Fruit fly (Drosophila melanogaster) whole organism, adult: ENCODE measurements around the gene CG3515.
A peak's percentile ranks its signal among the peaks of the same experiment; 100 is the strongest.

Experiments used
- CG11617 ChIP-seq: fragments of 200-800 bp; sonication (Bioruptor generic); optimal IDR thresholded peaks from 2 replicates; lab custom pipeline; 2017; ENCODE audit warnings: mild to moderate bottlenecking, missing biosample characterization, missing genetic modification reagents, missing genetic modification characterization
- CG12768 ChIP-seq: fragments of 200-800 bp; sonication (Bioruptor generic); optimal IDR thresholded peaks from 2 replicates; lab custom pipeline; 2017; ENCODE audit warnings: missing biosample characterization, missing genetic modification characterization, mild to moderate bottlenecking, moderate library complexity, missing genetic modification reagents
- CG14711 ChIP-seq: fragments of 200-800 bp; sonication (Bioruptor generic); optimal IDR thresholded peaks from 2 replicates; lab custom pipeline; 2018; ENCODE audit warnings: missing biosample characterization, mild to moderate bottlenecking, missing genetic modification characterization, moderate library complexity
- CG1620 ChIP-seq: fragments of 200-800 bp; sonication (Bioruptor generic); optimal IDR thresholded peaks from 2 replicates; lab custom pipeline; 2016; ENCODE audit warnings: missing biosample characterization, missing genetic modification characterization
- CG33017 ChIP-seq: fragments of 200-800 bp; sonication (Bioruptor generic); optimal IDR thresholded peaks from 2 replicates; lab custom pipeline; 2018; ENCODE audit warnings: missing biosample characterization, mild to moderate bottlenecking, missing genetic modification characterization, moderate library complexity
- CG5204 ChIP-seq: fragments of 200-800 bp; sonication (Bioruptor generic); optimal IDR thresholded peaks from 2 replicates; lab custom pipeline; 2016; ENCODE audit warnings: missing biosample characterization, missing genetic modification characterization
- CG7045 ChIP-seq: fragments of 200-800 bp; sonication (Bioruptor generic); optimal IDR thresholded peaks from 2 replicates; lab custom pipeline; 2017; ENCODE audit warnings: missing biosample characterization, mild to moderate bottlenecking, missing genetic modification characterization
- CG7101 ChIP-seq: fragments of 200-800 bp; sonication (Bioruptor generic); optimal IDR thresholded peaks from 2 replicates; lab custom pipeline; 2018; ENCODE audit warnings: missing biosample characterization, mild to moderate bottlenecking, missing genetic modification characterization, moderate library complexity
- Clk ChIP-seq: fragments of 200-800 bp; sonication (Bioruptor generic); optimal IDR thresholded peaks from 2 replicates; lab custom pipeline; 2017; ENCODE audit warnings: missing biosample characterization, missing genetic modification characterization
- Crg-1 ChIP-seq: fragments of 200-800 bp; sonication (Bioruptor generic); optimal IDR thresholded peaks from 2 replicates; lab custom pipeline; 2016; ENCODE audit warnings: missing biosample characterization, missing genetic modification characterization
- Hr96 ChIP-seq: fragments of 200-800 bp; sonication (Bioruptor generic); optimal IDR thresholded peaks from 2 replicates; lab custom pipeline; 2016; ENCODE audit warnings: missing biosample characterization, missing genetic modification characterization
- Mnt ChIP-seq: fragments of 200-800 bp; sonication (Bioruptor generic); optimal IDR thresholded peaks from 2 replicates; lab custom pipeline; 2016; ENCODE audit warnings: missing biosample characterization, mild to moderate bottlenecking, missing genetic modification characterization
- bab1 ChIP-seq: fragments of 200-800 bp; sonication (Bioruptor generic); optimal IDR thresholded peaks from 3 replicates; lab custom pipeline; 2019; ENCODE audit warnings: missing biosample characterization, mild to moderate bottlenecking, missing genetic modification characterization, moderate library complexity
- cic ChIP-seq: fragments of 200-800 bp; sonication (Bioruptor generic); optimal IDR thresholded peaks from 2 replicates; lab custom pipeline; 2017; ENCODE audit warnings: missing biosample characterization, mild to moderate bottlenecking, missing genetic modification characterization, moderate library complexity
- cnc ChIP-seq, 2 experiments: fragments of >200 bp; optimal IDR thresholded peaks; 2 replicates each; lab custom pipeline; 2017
- kay ChIP-seq: fragments of 200-800 bp; sonication (Bioruptor generic); peaks from one replicate; lab custom pipeline; 2016; ENCODE audit warnings: missing biosample characterization, missing genetic modification characterization, borderline replicate concordance
- ovo ChIP-seq: fragments of 200-800 bp; sonication (Bioruptor generic); optimal IDR thresholded peaks from 2 replicates; lab custom pipeline; 2016; ENCODE audit warnings: missing biosample characterization, missing genetic modification characterization
- pad ChIP-seq: fragments of 200-800 bp; sonication (Bioruptor generic); optimal IDR thresholded peaks from 3 replicates; lab custom pipeline; 2017; ENCODE audit warnings: missing biosample characterization, missing genetic modification characterization, mild to moderate bottlenecking, moderate library complexity, missing genetic modification reagents
- tj ChIP-seq: fragments of 200-800 bp; sonication (Bioruptor generic); optimal IDR thresholded peaks from 3 replicates; lab custom pipeline; 2017; ENCODE audit warnings: missing biosample characterization, mild to moderate bottlenecking, missing genetic modification characterization, moderate library complexity
- toe ChIP-seq: fragments of 200-800 bp; sonication (Bioruptor generic); optimal IDR thresholded peaks from 2 replicates; lab custom pipeline; 2016; ENCODE audit warnings: missing biosample characterization, missing genetic modification characterization

The CG3515 gene

dm6 chr2L:2552725-2553124 is at the start of gene CG3515:
Gene CG3515, minus strand, starts transcription at chr2L:2552825.
- no peak for TF ChIP-seq ovo
- no peak for TF ChIP-seq Clk (GFP tag; lab: Kevin White, UChicago)
- no peak for TF ChIP-seq CG12768 (GFP tag; lab: Kevin White, UChicago)
- TF ChIP-seq kay, result no peak
- no peak for TF ChIP-seq Crg-1 (GFP tag; lab: Kevin White, UChicago)
- TF ChIP-seq cic (GFP tag; lab: Kevin White, UChicago), result no peak
- no peak for TF ChIP-seq CG11617
- no peak for TF ChIP-seq CG1620

dm6 chr2L:2591569-2591968 is 38.9 kb upstream of the CG3515 start, which contains the start of gene CG15394:
Gene CG15394, plus strand, starts transcription at chr2L:2591869.
- TF ChIP-seq Hr96 (GFP tag; lab: Kevin White, UChicago), result no peak
- no peak for TF ChIP-seq Clk (GFP tag; lab: Kevin White, UChicago)
- no peak for TF ChIP-seq CG33017
- TF ChIP-seq cnc (optimal IDR thresholded peaks at IDR 0.05; lab: Kevin White, UChicago), result no peak
- TF ChIP-seq Mnt (GFP tag; lab: Kevin White, UChicago), result no peak
- TF ChIP-seq CG7045, result no peak
- TF ChIP-seq CG1620, result no peak
- TF ChIP-seq cic (GFP tag; lab: Kevin White, UChicago), result no peak
- no peak for TF ChIP-seq CG11617
- TF ChIP-seq CG7101 (tag; lab: Kevin White, UChicago), result no peak
- no peak for TF ChIP-seq bab1 (GFP tag; lab: Kevin White, UChicago)
- TF ChIP-seq toe (GFP tag; lab: Kevin White, UChicago), result no peak
- TF ChIP-seq CG12768 (GFP tag; lab: Kevin White, UChicago), result no peak
- no peak for TF ChIP-seq tj (GFP tag; lab: Kevin White, UChicago)
- no peak for TF ChIP-seq kay
- TF ChIP-seq pad, result no peak

dm6 chr2L:2585285-2585684 is 32.7 kb upstream of the CG3515 start, which contains the start of gene Drp1:
Gene Drp1, minus strand, starts transcription at chr2L:2585430.
- TF ChIP-seq bab1 (GFP tag; lab: Kevin White, UChicago) (no peak), kay (no peak), Hr96 (GFP tag; lab: Kevin White, UChicago) (peak; percentile 41), tj (GFP tag; lab: Kevin White, UChicago) (no peak), CG7101 (tag; lab: Kevin White, UChicago) (peak; percentile 62), CG33017 (no peak), Crg-1 (GFP tag; lab: Kevin White, UChicago) (peak; percentile 74), ovo (peak; percentile 29), toe (GFP tag; lab: Kevin White, UChicago) (no peak), CG1620 (peak; percentile 58), Mnt (GFP tag; lab: Kevin White, UChicago) (peak; percentile 47), cic (GFP tag; lab: Kevin White, UChicago) (peak; percentile 6), cnc (optimal IDR thresholded peaks at IDR 0.05; lab: Kevin White, UChicago) (no peak), CG5204 (GFP tag; lab: Kevin White, UChicago) (no peak), CG12768 (GFP tag; lab: Kevin White, UChicago) (peak; percentile 26), CG7045 (peak; percentile 1), Clk (GFP tag; lab: Kevin White, UChicago) (peak; percentile 17), CG14711 (tag; lab: Kevin White, UChicago) (peak; percentile 3), pad (peak; percentile 53), CG11617 (no peak)

- TF ChIP-seq Mnt (GFP tag; lab: Kevin White, UChicago), result peak; percentile 16
- peak; percentile 10 for TF ChIP-seq Hr96 (GFP tag; lab: Kevin White, UChicago)
- peak; percentile 33 for TF ChIP-seq tj (GFP tag; lab: Kevin White, UChicago)
- TF ChIP-seq Clk (GFP tag; lab: Kevin White, UChicago), result no peak
- TF ChIP-seq CG7101 (tag; lab: Kevin White, UChicago), result no peak
- no peak for TF ChIP-seq CG14711 (tag; lab: Kevin White, UChicago)
- no peak for TF ChIP-seq cnc (optimal IDR thresholded peaks at IDR 0.05; lab: Kevin White, UChicago)
- TF ChIP-seq Crg-1 (GFP tag; lab: Kevin White, UChicago), result no peak
- TF ChIP-seq ovo, result no peak
- TF ChIP-seq kay, result peak; percentile 97
- TF ChIP-seq CG5204 (GFP tag; lab: Kevin White, UChicago), result no peak
- TF ChIP-seq CG7045, result no peak
- peak; percentile 46 for TF ChIP-seq CG12768 (GFP tag; lab: Kevin White, UChicago)
- peak; percentile 41 for TF ChIP-seq CG33017
- TF ChIP-seq CG11617, result no peak
- no peak for TF ChIP-seq bab1 (GFP tag; lab: Kevin White, UChicago)
- peak; percentile 60 for TF ChIP-seq pad
- no peak for TF ChIP-seq toe (GFP tag; lab: Kevin White, UChicago)
- TF ChIP-seq cic (GFP tag; lab: Kevin White, UChicago), result no peak
- TF ChIP-seq CG1620, result no peak
These were observed 31.9 kb upstream of the CG3515 start for dm6 chr2L:2584461-2585056.

- TF ChIP-seq Clk (GFP tag; lab: Kevin White, UChicago) (no peak), kay (no peak), pad (no peak), CG14711 (tag; lab: Kevin White, UChicago) (peak; percentile 7), Mnt (GFP tag; lab: Kevin White, UChicago) (peak; percentile 17), CG1620 (peak; percentile 22), CG11617 (peak; percentile 7), CG33017 (no peak), toe (GFP tag; lab: Kevin White, UChicago) (no peak), CG5204 (GFP tag; lab: Kevin White, UChicago) (no peak), Hr96 (GFP tag; lab: Kevin White, UChicago) (no peak), CG7045 (no peak), CG12768 (GFP tag; lab: Kevin White, UChicago) (no peak), tj (GFP tag; lab: Kevin White, UChicago) (no peak), cic (GFP tag; lab: Kevin White, UChicago) (no peak), Crg-1 (GFP tag; lab: Kevin White, UChicago) (no peak), bab1 (GFP tag; lab: Kevin White, UChicago) (peak; percentile 52), CG7101 (tag; lab: Kevin White, UChicago) (no peak), cnc (optimal IDR thresholded peaks at IDR 0.05; lab: Kevin White, UChicago) (no peak), ovo (no peak)
These were observed 27.2 kb upstream of the CG3515 start, which contains the start of the genes ND-B17.2 and Arpc5 for dm6 chr2L:2579669-2580351. Gene ND-B17.2, minus strand, starts transcription at chr2L:2580172. Gene Arpc5, plus strand, starts transcription at chr2L:2580292.
